Worm (Caenorhabditis elegans): Measurements from ENCODE around the gene F48F7.6.

The F48F7.6 gene

ce11 chrX:13945524-13945923 lies 32.1 kb upstream of the F48F7.6 start (continued):
- no peak for TF ChIP-seq C17E4.6 (GFP tag; IDR thresholded peaks at IDR 0.05)
- TF ChIP-seq ceh-27 (GFP tag; optimal IDR thresholded peaks at IDR 0.05): peak; percentile 67
- TF ChIP-seq efl-1 (GFP tag; optimal IDR thresholded peaks at IDR 0.05): no peak
- no peak for TF ChIP-seq repo-1 (tag; optimal IDR thresholded peaks at IDR 0.05)
- TF ChIP-seq fkh-3 (tag; optimal IDR thresholded peaks at IDR 0.05): no peak
- TF ChIP-seq madf-8 (GFP tag; conservative IDR thresholded peaks at IDR 0.05): no peak
- TF ChIP-seq xnd-1 (tag; optimal IDR thresholded peaks at IDR 0.05): no peak
- no peak for TF ChIP-seq sptf-2 (GFP tag; optimal IDR thresholded peaks at IDR 0.05)
- no peak for TF ChIP-seq C06A6.2 (GFP tag; conservative IDR thresholded peaks at IDR 0.05)
- TF ChIP-seq lin-40 (tag; optimal IDR thresholded peaks at IDR 0.05): no peak
- TF ChIP-seq ztf-3 (GFP tag; optimal IDR thresholded peaks at IDR 0.05): no peak
- 0 out of 2 replicates have a peak, but pooled peaks have one; percentile 17 for TF ChIP-seq cebp-1 (GFP tag; IDR thresholded peaks at IDR 0.05)
- TF ChIP-seq cebp-1 (tag; optimal IDR thresholded peaks at IDR 0.05): peak; percentile 63
- TF ChIP-seq hmg-1.2 (GFP tag; IDR thresholded peaks at IDR 0.05): peak; percentile 46; the same call in 1 of the 2 replicates
- no peak for TF ChIP-seq F22D6.2 (tag; optimal IDR thresholded peaks at IDR 0.05)
- TF ChIP-seq nfyb-1 (GFP tag; IDR thresholded peaks at IDR 0.05): 0 out of 2 replicates have a peak, but pooled peaks have one; percentile 67
- TF ChIP-seq B0261.1 (tag; optimal IDR thresholded peaks at IDR 0.05): no peak
- no peak for TF ChIP-seq nhr-90 (tag; optimal IDR thresholded peaks at IDR 0.05)
- TF ChIP-seq ztf-26 (tag; optimal IDR thresholded peaks at IDR 0.05): no peak
- no peak for TF ChIP-seq lin-26 (GFP tag; IDR thresholded peaks at IDR 0.05)

ce11 chrX:13946693-13947583 lies 30.7 kb upstream of the F48F7.6 start:
- TF ChIP-seq mel-28 (tag; optimal IDR thresholded peaks at IDR 0.05; ENCODE audit: borderline replicate concordance) (no peak), nfyb-1 (GFP tag; IDR thresholded peaks at IDR 0.05) (no peak), F52B5.7 (tag; optimal IDR thresholded peaks at IDR 0.05) (no peak), rcor-1 (GFP tag; IDR thresholded peaks at IDR 0.05) (0 out of 2 replicates have a peak, but pooled peaks have one; percentile 5), K11D2.4 (GFP tag; IDR thresholded peaks at IDR 0.05) (no peak), gei-17 (GFP tag; optimal IDR thresholded peaks at IDR 0.05) (no peak), madf-3 (GFP tag; IDR thresholded peaks at IDR 0.05) (no peak), egrh-3 (GFP tag; IDR thresholded peaks at IDR 0.05) (no peak), ceh-79 (tag; optimal IDR thresholded peaks at IDR 0.05) (no peak), madf-6 (GFP tag; IDR thresholded peaks at IDR 0.05) (no peak), aptf-3 (GFP tag; IDR thresholded peaks at IDR 0.05) (no peak), tbx-9 (tag; optimal IDR thresholded peaks at IDR 0.05; ENCODE audit: borderline replicate concordance) (no peak), F57C9.4 (tag; optimal IDR thresholded peaks at IDR 0.05) (no peak), ztf-22 (GFP tag; optimal IDR thresholded peaks at IDR 0.05) (no peak), ztf-25 (GFP tag; IDR thresholded peaks at IDR 0.05) (0 out of 2 replicates have a peak, but pooled peaks have one; percentile 6), dpff-1 (tag; optimal IDR thresholded peaks at IDR 0.05) (no peak), Y53G8AR.9 (GFP tag; conservative IDR thresholded peaks at IDR 0.05) (no peak), efl-1 (GFP tag; optimal IDR thresholded peaks at IDR 0.05) (no peak), let-607 (tag; optimal IDR thresholded peaks at IDR 0.05) (no peak), die-1 (tag; optimal IDR thresholded peaks at IDR 0.05) (no peak), nhr-80 (tag; optimal IDR thresholded peaks at IDR 0.05) (peak; percentile 72), hlh-12 (tag; optimal IDR thresholded peaks at IDR 0.05) (no peak), Y95B8A.8 (GFP tag; IDR thresholded peaks at IDR 0.05) (no peak), dpl-1 (GFP tag; optimal IDR thresholded peaks at IDR 0.05) (no peak), bed-2 (GFP tag; IDR thresholded peaks at IDR 0.05) (no peak), dox-1 (GFP tag; IDR thresholded peaks at IDR 0.05) (no peak), rpc-1 (optimal IDR thresholded peaks at IDR 0.05) (no peak), rpc-1 (tag; optimal IDR thresholded peaks at IDR 0.05) (peak; percentile 12), mcd-1 (GFP tag; IDR thresholded peaks at IDR 0.05) (no peak), nhr-90 (tag; optimal IDR thresholded peaks at IDR 0.05) (no peak), akir-1 (GFP tag; optimal IDR thresholded peaks at IDR 0.05) (no peak)
